Fruit fly (Drosophila melanogaster): ENCODE results near the gene CG13775.
A peak's percentile ranks its signal among the peaks of the same experiment; 100 is the strongest.

DNA sequence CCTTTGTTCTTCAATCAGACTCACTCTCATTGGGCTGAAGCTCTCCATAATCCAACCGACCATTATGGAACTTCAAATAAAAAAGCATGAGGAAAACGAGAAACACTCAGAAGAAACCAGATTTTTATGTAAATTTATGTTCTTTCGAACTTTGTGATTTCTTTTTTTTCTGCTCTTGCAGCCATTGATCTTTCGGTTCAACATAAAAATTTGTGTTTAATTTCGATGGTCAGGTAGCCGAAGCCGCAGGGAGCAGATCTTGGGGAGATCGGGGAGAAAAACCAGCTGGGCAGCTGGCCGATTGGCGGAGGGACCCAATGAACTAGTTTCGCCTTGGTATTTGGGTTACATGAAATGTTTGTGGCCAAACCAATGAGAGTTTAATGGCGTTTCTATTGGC, 47.6 kb upstream of the CG13775 start:
- no peak for TF ChIP-seq fkh (GFP tag; optimal IDR thresholded peaks at IDR 0.05)
- TF ChIP-seq CG8319 (GFP tag; optimal IDR thresholded peaks at IDR 0.05): no peak
- TF ChIP-seq svp (GFP tag): peak; percentile 49
- no peak for TF ChIP-seq CG3919 (GFP tag; optimal IDR thresholded peaks at IDR 0.05)
- no peak for TF ChIP-seq Gug (GFP tag; IDR thresholded peaks at IDR 0.05)
- TF ChIP-seq Blimp-1 (GFP tag; optimal IDR thresholded peaks at IDR 0.05): peak; percentile 27
- no peak for TF ChIP-seq Hr38 (GFP tag; optimal IDR thresholded peaks at IDR 0.05)
- no peak for TF ChIP-seq Ets96B (tag; optimal IDR thresholded peaks at IDR 0.05)
- TF ChIP-seq salr (GFP tag; optimal IDR thresholded peaks at IDR 0.05): no peak
- no peak for TF ChIP-seq ss (GFP tag; optimal IDR thresholded peaks at IDR 0.05)
- no peak for TF ChIP-seq Lpt (GFP tag; optimal IDR thresholded peaks at IDR 0.05)
